Fruit fly (Drosophila melanogaster): ENCODE data around the gene CG4950.

CG4950 gene

dm6 chr3L:16262440-16262839 is 5.5 kb downstream of the CG4950 start, which contains the start of gene CG13071:
CG13071 (plus strand) TSS chr3L:16262740.
- TF ChIP-seq Myc (optimal IDR thresholded peaks at IDR 0.05) (no peak), dsf (GFP tag; optimal IDR thresholded peaks at IDR 0.05; ENCODE audit: borderline replicate concordance) (no peak), dl (GFP tag; optimal IDR thresholded peaks at IDR 0.05; ENCODE audit: insufficient read depth in 1 of 2, partially characterized antibody in 2 of 2) (no peak), CG32264 (GFP tag; optimal IDR thresholded peaks at IDR 0.05) (no peak), N (GFP tag; optimal IDR thresholded peaks at IDR 0.05) (no peak), fru (GFP tag; optimal IDR thresholded peaks at IDR 0.05) (no peak), Hr78 (GFP tag; optimal IDR thresholded peaks at IDR 0.05) (no peak), foxo (GFP tag; optimal IDR thresholded peaks at IDR 0.05) (no peak), usp (GFP tag; optimal IDR thresholded peaks at IDR 0.05) (no peak)

dm6 chr3L:16261505-16261904 is 6.5 kb downstream of the CG4950 start, which contains the start of gene CG34247:
CG34247 (minus strand) TSS chr3L:16261605.
- TF ChIP-seq usp (GFP tag; optimal IDR thresholded peaks at IDR 0.05) (no peak), dsf (GFP tag; optimal IDR thresholded peaks at IDR 0.05; ENCODE audit: borderline replicate concordance) (no peak), h (GFP tag; optimal IDR thresholded peaks at IDR 0.05) (no peak), HLH106 (tag; optimal IDR thresholded peaks at IDR 0.05) (no peak), fru (GFP tag; optimal IDR thresholded peaks at IDR 0.05) (no peak), OdsH (GFP tag; optimal IDR thresholded peaks at IDR 0.05) (no peak), Mio (GFP tag; optimal IDR thresholded peaks at IDR 0.05) (no peak), Hr83 (GFP tag; optimal IDR thresholded peaks at IDR 0.05; ENCODE audit: poor library complexity, severe bottlenecking) (no peak), ey (GFP tag; optimal IDR thresholded peaks at IDR 0.05) (no peak)

dm6 chr3L:16259552-16259951 is 8.4 kb downstream of the CG4950 start, which contains the start of gene CG13053:
CG13053 (minus strand) TSS chr3L:16259722.
- TF ChIP-seq Mio (GFP tag; optimal IDR thresholded peaks at IDR 0.05) (no peak), CG32264 (GFP tag; optimal IDR thresholded peaks at IDR 0.05) (no peak), rgr (GFP tag; optimal IDR thresholded peaks at IDR 0.05) (no peak), GATAd (GFP tag; optimal IDR thresholded peaks at IDR 0.05) (no peak), Myc (optimal IDR thresholded peaks at IDR 0.05) (no peak), dmrt93B (GFP tag; optimal IDR thresholded peaks at IDR 0.05) (no peak), sv (GFP tag; optimal IDR thresholded peaks at IDR 0.05) (no peak), usp (GFP tag; optimal IDR thresholded peaks at IDR 0.05) (no peak), Hr78 (GFP tag; optimal IDR thresholded peaks at IDR 0.05) (no peak), Abd-B (GFP tag; optimal IDR thresholded peaks at IDR 0.05) (no peak)

- TF ChIP-seq Myc (optimal IDR thresholded peaks at IDR 0.05) (no peak), pan (optimal IDR thresholded peaks at IDR 0.05) (no peak), lola (GFP tag; optimal IDR thresholded peaks at IDR 0.05) (no peak), Hr78 (GFP tag; optimal IDR thresholded peaks at IDR 0.05) (no peak), GATAd (GFP tag; optimal IDR thresholded peaks at IDR 0.05) (no peak), Abd-B (GFP tag; optimal IDR thresholded peaks at IDR 0.05) (no peak), Rel (GFP tag; optimal IDR thresholded peaks at IDR 0.05) (no peak), Rel (tag; optimal IDR thresholded peaks at IDR 0.05) (no peak), Sp1 (GFP tag; optimal IDR thresholded peaks at IDR 0.05) (no peak), dsf (GFP tag; optimal IDR thresholded peaks at IDR 0.05; ENCODE audit: borderline replicate concordance) (no peak), Vsx2 (GFP tag; optimal IDR thresholded peaks at IDR 0.05; ENCODE audit: partially characterized antibody) (no peak), Dif (GFP tag; optimal IDR thresholded peaks at IDR 0.05; ENCODE audit: partially characterized antibody) (no peak), Mio (GFP tag; optimal IDR thresholded peaks at IDR 0.05) (no peak), dmrt93B (GFP tag; optimal IDR thresholded peaks at IDR 0.05) (no peak), Jra (GFP tag; optimal IDR thresholded peaks at IDR 0.05) (no peak), Hnf4 (GFP tag; optimal IDR thresholded peaks at IDR 0.05) (no peak)
These were observed 10.8 kb downstream of the CG4950 start, which contains the start of gene CG13054 for dm6 chr3L:16257118-16257627. CG13054 (minus strand) TSS chr3L:16257191.

dm6 chr3L:16252255-16252654 is 15.7 kb downstream of the CG4950 start, which contains the start of gene CG13055:
CG13055 (minus strand) TSS chr3L:16252355.
- TF ChIP-seq fru (GFP tag; optimal IDR thresholded peaks at IDR 0.05) (no peak), dmrt93B (GFP tag; optimal IDR thresholded peaks at IDR 0.05) (no peak), psq (GFP tag; optimal IDR thresholded peaks at IDR 0.05) (no peak), woc (GFP tag; optimal IDR thresholded peaks at IDR 0.05) (no peak), HLH106 (tag; optimal IDR thresholded peaks at IDR 0.05) (no peak), Mio (GFP tag; optimal IDR thresholded peaks at IDR 0.05) (no peak), lola (GFP tag; optimal IDR thresholded peaks at IDR 0.05) (no peak), foxo (GFP tag; optimal IDR thresholded peaks at IDR 0.05) (no peak), h (GFP tag; optimal IDR thresholded peaks at IDR 0.05) (no peak), Dif (GFP tag; optimal IDR thresholded peaks at IDR 0.05; ENCODE audit: partially characterized antibody) (no peak), Myc (optimal IDR thresholded peaks at IDR 0.05) (no peak), Hr78 (GFP tag; optimal IDR thresholded peaks at IDR 0.05) (no peak), Hnf4 (GFP tag; optimal IDR thresholded peaks at IDR 0.05) (no peak), Jra (GFP tag; optimal IDR thresholded peaks at IDR 0.05) (no peak), jim (GFP tag; optimal IDR thresholded peaks at IDR 0.05) (no peak), GATAd (GFP tag; optimal IDR thresholded peaks at IDR 0.05) (no peak), Vsx2 (GFP tag; optimal IDR thresholded peaks at IDR 0.05; ENCODE audit: partially characterized antibody) (no peak), dsf (GFP tag; optimal IDR thresholded peaks at IDR 0.05; ENCODE audit: borderline replicate concordance) (no peak)
